Fruit fly (Drosophila melanogaster) whole organism, prepupa: Measurements from ENCODE around the gene CG16734.
A peak's percentile ranks its signal among the peaks of the same experiment; 100 is the strongest.

Source experiments
- CG6792 ChIP-seq: fragments of 200-800 bp; sonication (Bioruptor generic); optimal IDR thresholded peaks from 3 replicates; lab custom pipeline; 2016; ENCODE audit warnings: missing biosample characterization, missing genetic modification characterization
- CG8119 ChIP-seq: fragments of 200-800 bp; sonication (Bioruptor generic); IDR thresholded peaks from 3 replicates; pipeline ENCODE4 v1.3.6; 2022; ENCODE audit warnings: missing biosample characterization, missing genetic modification characterization
- fkh ChIP-seq: fragments of 200-800 bp; sonication (Bioruptor generic); optimal IDR thresholded peaks from 3 replicates; lab custom pipeline; 2017; ENCODE audit warnings: missing biosample characterization, mild to moderate bottlenecking, missing genetic modification characterization, moderate library complexity

- TF ChIP-seq fkh (GFP tag; lab: Kevin White, UChicago) = no peak
- peak; percentile 57; the same call in 2 of the 3 replicates for TF ChIP-seq CG8119 (GFP tag; lab: Robert Waterston, UW)
- peak; percentile 43 for TF ChIP-seq CG6792 (GFP tag; lab: Kevin White, UChicago)
Measured at dm6 chr3R:9245576-9246200, 9.2 kb upstream of the CG16734 start, which contains the start of gene Vps15.
